Worm (Caenorhabditis elegans): Measurements from ENCODE around the gene exos-7.

The exos-7 gene

ce11 chrV:20879069-20879667, 40.5 kb downstream of the exos-7 start, which contains the start of gene unc-80:
TSS of gene unc-80 (plus strand) at chrV:20879601.
- TF ChIP-seq rnt-1 (tag; optimal IDR thresholded peaks at IDR 0.05) (no peak), ceh-48 (tag; optimal IDR thresholded peaks at IDR 0.05) (peak; percentile 12), hlh-6 (tag; optimal IDR thresholded peaks at IDR 0.05) (no peak), fkh-6 (tag; optimal IDR thresholded peaks at IDR 0.05) (no peak), ceh-19 (GFP tag; optimal IDR thresholded peaks at IDR 0.05) (no peak), pqm-1 (tag; optimal IDR thresholded peaks at IDR 0.05) (no peak), nhr-232 (tag; optimal IDR thresholded peaks at IDR 0.05) (no peak), ceh-18 (tag; optimal IDR thresholded peaks at IDR 0.05) (peak; percentile 47), pros-1 (tag; optimal IDR thresholded peaks at IDR 0.05) (no peak), ceh-2 (tag; optimal IDR thresholded peaks at IDR 0.05) (no peak), C38D4.7 (GFP tag; optimal IDR thresholded peaks at IDR 0.05) (no peak), ceh-34 (tag; optimal IDR thresholded peaks at IDR 0.05) (no peak), unc-3 (GFP tag; conservative IDR thresholded peaks at IDR 0.05) (no peak), unc-3 (tag; optimal IDR thresholded peaks at IDR 0.05) (peak; percentile 54), hlh-15 (tag; optimal IDR thresholded peaks at IDR 0.05) (no peak), K02D7.2 (tag; optimal IDR thresholded peaks at IDR 0.05) (no peak), sdc-2 (tag; optimal IDR thresholded peaks at IDR 0.05) (no peak), hlh-8 (tag; optimal IDR thresholded peaks at IDR 0.05) (no peak), tbx-2 (tag; optimal IDR thresholded peaks at IDR 0.05) (peak; percentile 53), nfya-1 (tag; optimal IDR thresholded peaks at IDR 0.05) (peak; percentile 44), ceh-31 (tag; optimal IDR thresholded peaks at IDR 0.05) (peak; percentile 64), nhr-11 (tag; optimal IDR thresholded peaks at IDR 0.05) (peak; percentile 71), ceh-14 (tag; optimal IDR thresholded peaks at IDR 0.05) (peak; percentile 55), unc-42 (tag; optimal IDR thresholded peaks at IDR 0.05) (peak; percentile 76), lin-11 (tag; optimal IDR thresholded peaks at IDR 0.05) (no peak), T23F11.4 (GFP tag; optimal IDR thresholded peaks at IDR 0.05) (no peak)
